Worm (Caenorhabditis elegans) whole organism, L4/young adult: Measurements from ENCODE around the gene W09C2.8.

Experiments
- W03F9.2 ChIP-seq: fragments of 150-350 bp; optimal IDR thresholded peaks from 2 replicates; lab custom pipeline; 2014; ENCODE audit warnings: missing biosample characterization, missing genetic modification characterization
- him-1 ChIP-seq: sonication (generic microtip); optimal IDR thresholded peaks from 2 replicates; lab custom pipeline; 2016; ENCODE audit warnings: missing genotype, missing genetic modification reagents, missing genetic modification characterization, missing compliant biosample characterization

DNA sequence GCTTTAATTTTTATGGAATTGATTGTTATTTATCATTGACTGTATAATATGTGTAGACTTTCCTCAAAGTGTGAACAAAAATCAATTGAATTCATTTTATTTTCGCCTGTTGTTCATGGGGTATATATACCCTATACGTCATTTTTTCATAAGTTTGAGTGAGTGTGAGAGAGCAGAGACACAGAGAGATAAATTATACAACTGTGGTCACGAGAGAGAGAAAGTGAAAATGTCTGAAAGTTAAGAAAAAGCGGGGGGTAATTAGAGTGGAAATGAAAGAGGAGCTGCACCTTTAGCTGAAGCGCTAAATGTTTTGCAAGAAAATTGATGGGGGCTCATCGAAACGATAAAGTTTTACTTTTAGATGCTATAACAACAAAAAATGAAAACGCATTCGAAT lies 1.7 kb upstream of the W09C2.8 start:
- TF ChIP-seq W03F9.2 (tag; lab: Kevin White, UChicago) (no peak), him-1 (tag; lab: Kevin White, UChicago) (no peak)
